Fruit fly (Drosophila melanogaster): ENCODE data around the gene CG34177.

- TF ChIP-seq woc (GFP tag; optimal IDR thresholded peaks at IDR 0.05) (peak; percentile 87), psq (GFP tag; optimal IDR thresholded peaks at IDR 0.05) (peak; percentile 95), brk (GFP tag; optimal IDR thresholded peaks at IDR 0.05) (no peak), OdsH (GFP tag; optimal IDR thresholded peaks at IDR 0.05) (peak; percentile 97), sage (GFP tag; optimal IDR thresholded peaks at IDR 0.05) (peak; percentile 95), Dfd (GFP tag; optimal IDR thresholded peaks at IDR 0.05) (no peak), Abd-B (GFP tag; optimal IDR thresholded peaks at IDR 0.05) (no peak), br (GFP tag; optimal IDR thresholded peaks at IDR 0.05) (peak; percentile 87), Hr83 (GFP tag; optimal IDR thresholded peaks at IDR 0.05; ENCODE audit: poor library complexity, severe bottlenecking) (peak; percentile 50), Myc (optimal IDR thresholded peaks at IDR 0.05) (peak; percentile 77), pan (optimal IDR thresholded peaks at IDR 0.05) (no peak), Hnf4 (GFP tag; optimal IDR thresholded peaks at IDR 0.05) (no peak)
Measured at dm6 chr2L:4448582-4449016, 14.9 kb downstream of the CG34177 start, which contains the start of gene MFS18.

All from whole organism, wandering third instar larva.